Fruit fly (Drosophila melanogaster): ENCODE data around the gene CG32795.

The CG32795 gene

DNA sequence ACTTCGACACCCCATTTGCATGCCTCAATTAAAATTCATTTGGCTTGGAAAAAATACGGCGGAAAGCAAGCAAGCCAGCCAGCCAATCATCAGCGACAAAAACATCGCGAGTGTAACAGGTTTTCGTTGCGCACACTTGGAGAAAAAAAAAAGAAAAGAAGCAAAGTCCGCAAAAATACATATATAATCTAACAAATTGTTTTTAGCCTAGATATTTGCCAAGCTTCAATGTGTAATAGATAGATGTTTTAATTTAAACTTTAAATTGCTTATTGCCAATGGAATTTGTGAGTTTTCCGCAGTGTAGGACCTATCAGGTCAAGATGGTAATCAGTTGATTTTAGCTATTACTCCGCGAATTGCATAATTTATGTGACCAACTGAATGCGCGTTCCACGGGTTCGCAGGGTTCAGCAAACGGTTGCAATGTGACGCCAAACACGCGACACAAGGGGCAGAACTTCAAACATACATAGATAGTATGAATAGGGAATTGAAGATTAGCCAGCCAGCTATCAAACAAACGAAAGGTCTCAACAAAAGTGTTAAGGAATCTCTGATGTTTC lies 3.7 kb downstream of the CG32795 start (continued):
- no peak for TF ChIP-seq fd102C (GFP tag; optimal IDR thresholded peaks at IDR 0.05)
- TF ChIP-seq CG2678 (tag; optimal IDR thresholded peaks at IDR 0.05), result peak; percentile 93
- TF ChIP-seq ttk (GFP tag; IDR thresholded peaks at IDR 0.05), result peak; percentile 94
- TF ChIP-seq en (GFP tag; optimal IDR thresholded peaks at IDR 0.05), result peak; percentile 81
- TF ChIP-seq sens-2 (GFP tag; IDR thresholded peaks at IDR 0.05), result peak; percentile 61; the same call in 1 of the 2 replicates
- peak; percentile 94 for TF ChIP-seq Atf6 (GFP tag; IDR thresholded peaks at IDR 0.05)
- peak; percentile 41 for TF ChIP-seq NC2α (GFP tag; optimal IDR thresholded peaks at IDR 0.05)
- TF ChIP-seq fd96Cb (tag; optimal IDR thresholded peaks at IDR 0.05), result peak; percentile 85
- TF ChIP-seq eve (GFP tag; optimal IDR thresholded peaks at IDR 0.05), result peak in 1 of 2 experiments; percentile 88
- TF ChIP-seq CoRest (tag; optimal IDR thresholded peaks at IDR 0.05), result peak; percentile 85
- peak; percentile 85 for TF ChIP-seq CG12155 (GFP tag; optimal IDR thresholded peaks at IDR 0.05)
- TF ChIP-seq org-1 (GFP tag; optimal IDR thresholded peaks at IDR 0.05), result peak; percentile 69
- TF ChIP-seq CG10565 (GFP tag; optimal IDR thresholded peaks at IDR 0.05), result peak; percentile 55
- peak; percentile 78 for TF ChIP-seq CG10979 (tag; optimal IDR thresholded peaks at IDR 0.05)
- peak; percentile 79 for TF ChIP-seq ssp (GFP tag; IDR thresholded peaks at IDR 0.05)
- no peak for TF ChIP-seq yki (optimal IDR thresholded peaks at IDR 0.05)
- TF ChIP-seq klu (GFP tag; IDR thresholded peaks at IDR 0.05), result peak; percentile 88
- peak; percentile 68 for TF ChIP-seq nau (GFP tag; optimal IDR thresholded peaks at IDR 0.05)
- peak; percentile 70 for TF ChIP-seq CG4328 (GFP tag; optimal IDR thresholded peaks at IDR 0.05)
- no peak for TF ChIP-seq unc-4 (GFP tag; IDR thresholded peaks at IDR 0.05; ENCODE audit: partially characterized antibody)

DNA sequence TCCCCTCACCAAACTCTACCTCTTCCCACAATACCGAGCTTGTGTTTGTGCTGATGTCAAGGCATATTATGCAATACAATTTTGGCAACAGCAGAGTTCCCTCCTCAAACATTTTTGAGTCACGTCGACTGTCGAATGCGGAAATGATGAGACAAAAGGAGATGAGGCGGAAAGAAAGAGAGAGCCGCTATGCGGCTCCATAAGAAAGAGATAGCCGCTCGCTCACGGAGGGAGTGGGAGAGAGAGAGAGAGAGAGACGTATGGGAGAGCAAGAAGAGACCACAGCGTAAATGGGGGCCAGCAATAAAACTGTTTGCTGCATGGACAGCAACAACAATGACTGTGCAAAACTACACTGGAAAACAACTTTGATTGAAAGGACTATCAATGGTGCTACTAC lies 24.9 kb downstream of the CG32795 start:
- no peak for TF ChIP-seq zfh2 (GFP tag; optimal IDR thresholded peaks at IDR 0.05)
- no peak for TF ChIP-seq NFAT (GFP tag; IDR thresholded peaks at IDR 0.05)
- no peak for TF ChIP-seq z (GFP tag; IDR thresholded peaks at IDR 0.05)
- TF ChIP-seq MESR4 (GFP tag; optimal IDR thresholded peaks at IDR 0.05), result no peak
- no peak for TF ChIP-seq jumu (GFP tag; optimal IDR thresholded peaks at IDR 0.05)
- no peak for TF ChIP-seq Kr (GFP tag; optimal IDR thresholded peaks at IDR 0.05)
- no peak for TF ChIP-seq Adf1 (GFP tag; IDR thresholded peaks at IDR 0.05)
- TF ChIP-seq hbn (GFP tag; IDR thresholded peaks at IDR 0.05; ENCODE audit: partially characterized antibody), result no peak
- TF ChIP-seq CG1832 (GFP tag; optimal IDR thresholded peaks at IDR 0.05), result peak; percentile 62
- no peak for TF ChIP-seq CG10267 (tag; optimal IDR thresholded peaks at IDR 0.05)
- no peak for TF ChIP-seq disco-r (GFP tag; optimal IDR thresholded peaks at IDR 0.05)
- no peak for TF ChIP-seq chinmo (GFP tag; IDR thresholded peaks at IDR 0.05; ENCODE audit: partially characterized antibody)
- TF ChIP-seq Trl (optimal IDR thresholded peaks at IDR 0.05), result peak; percentile 27 to 32
- TF ChIP-seq Trl (GFP tag; optimal IDR thresholded peaks at IDR 0.05), result no peak
- TF ChIP-seq CG16815 (GFP tag; optimal IDR thresholded peaks at IDR 0.05), result no peak

DNA sequence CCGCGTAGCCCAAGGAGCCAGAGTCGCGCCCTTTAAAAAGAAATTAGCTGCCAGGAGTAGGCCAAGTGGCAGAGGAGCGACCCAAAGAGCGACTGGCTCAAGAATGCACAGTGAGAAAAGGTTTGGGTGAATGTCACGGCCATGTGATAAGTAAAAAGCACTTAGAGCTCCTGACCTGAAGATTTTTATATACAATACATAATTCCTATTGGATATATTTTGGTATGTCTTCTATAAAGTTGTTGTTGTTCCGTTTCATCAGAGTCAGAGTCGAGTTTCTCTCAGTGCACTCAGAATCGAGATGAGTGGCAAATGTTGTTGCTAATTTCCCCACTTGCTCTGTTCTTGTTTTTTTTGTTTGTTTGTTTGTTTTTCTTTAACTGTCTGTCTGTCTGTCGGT lies 29.2 kb downstream of the CG32795 start:
- no peak for TF ChIP-seq CG17612 (GFP tag; IDR thresholded peaks at IDR 0.05)
- no peak for TF ChIP-seq CkIIα-i1 (GFP tag; IDR thresholded peaks at IDR 0.05)
- TF ChIP-seq pita (GFP tag; optimal IDR thresholded peaks at IDR 0.05), result no peak
- no peak for TF ChIP-seq NfI (GFP tag; optimal IDR thresholded peaks at IDR 0.05)
- TF ChIP-seq CG1792 (GFP tag; optimal IDR thresholded peaks at IDR 0.05), result no peak
- TF ChIP-seq Drgx (GFP tag; IDR thresholded peaks at IDR 0.05), result 0 out of 2 replicates have a peak, but pooled peaks have one; percentile 18
- no peak for TF ChIP-seq ash1 (GFP tag; optimal IDR thresholded peaks at IDR 0.05)
- TF ChIP-seq CG7987 (GFP tag; optimal IDR thresholded peaks at IDR 0.05), result no peak
- no peak for TF ChIP-seq CG12744 (GFP tag; optimal IDR thresholded peaks at IDR 0.05)
- TF ChIP-seq CG11504 (tag; optimal IDR thresholded peaks at IDR 0.05), result peak; percentile 17
- TF ChIP-seq CG10979 (tag; optimal IDR thresholded peaks at IDR 0.05), result no peak
- 0 out of 2 replicates have a peak, but pooled peaks have one; percentile 20 for TF ChIP-seq Atf6 (GFP tag; IDR thresholded peaks at IDR 0.05)
- no peak for TF ChIP-seq CHES-1-like (GFP tag; optimal IDR thresholded peaks at IDR 0.05)
- no peak for TF ChIP-seq GATAe (GFP tag; conservative IDR thresholded peaks at IDR 0.05)
- no peak for TF ChIP-seq cg (GFP tag; optimal IDR thresholded peaks at IDR 0.05)
- no peak for TF ChIP-seq CG1832 (GFP tag; optimal IDR thresholded peaks at IDR 0.05)
- TF ChIP-seq CG11398 (GFP tag; optimal IDR thresholded peaks at IDR 0.05), result no peak
- peak; percentile 75 for TF ChIP-seq Ets65A (GFP tag)
- no peak for TF ChIP-seq Side (GFP tag; optimal IDR thresholded peaks at IDR 0.05)
- no peak for TF ChIP-seq sens-2 (GFP tag; IDR thresholded peaks at IDR 0.05)

Measured in whole organism, embryonic.